Fruit fly (Drosophila melanogaster): ENCODE measurements around the gene Set.

Gene Set

DNA sequence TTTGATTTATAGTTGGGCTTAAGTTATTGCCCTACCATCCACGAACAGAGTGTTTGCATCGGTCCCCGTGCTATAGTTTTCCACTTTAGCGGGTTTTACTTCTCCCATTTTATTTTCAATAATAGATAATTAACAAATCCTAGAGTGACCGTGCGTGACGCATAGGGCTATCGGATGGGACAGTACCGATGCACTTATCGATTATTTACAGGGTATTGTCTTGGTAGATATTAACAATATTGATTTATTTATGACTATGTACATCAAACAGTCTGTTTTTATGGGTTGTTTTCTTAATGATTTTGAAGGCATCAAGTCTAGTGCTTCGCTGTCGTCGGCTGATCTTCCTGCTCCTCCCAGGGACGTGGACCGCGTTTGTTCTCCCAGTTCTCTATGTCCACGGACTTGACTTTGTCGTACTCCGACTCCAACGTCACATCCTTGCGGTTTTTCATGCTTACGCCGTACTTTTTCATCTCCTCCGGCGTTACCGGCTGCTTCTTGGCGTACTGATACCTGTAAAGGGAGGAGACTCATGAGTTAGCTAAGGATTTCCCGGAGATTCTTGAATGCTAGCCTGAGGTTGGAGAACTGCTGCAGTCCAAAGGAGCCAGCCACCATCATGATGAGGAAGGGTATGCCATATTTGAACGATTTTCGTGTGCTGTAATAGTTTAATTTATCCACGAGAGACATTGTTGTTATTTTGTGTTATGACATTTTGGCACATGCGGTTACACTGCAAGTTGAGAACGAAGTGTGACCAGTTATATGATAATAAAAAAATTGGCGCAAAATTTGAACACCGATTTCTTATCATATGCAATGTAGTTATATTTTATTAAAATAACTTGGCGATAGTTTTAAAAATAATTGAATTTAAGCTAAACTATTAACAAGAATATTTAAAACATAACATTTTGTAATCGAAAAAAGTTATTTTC lies 14.8 kb downstream of the Set start, which contains the start of the genes MRG15 and Tm1:
MRG15 (minus strand) TSS at position 184 of the 944 bp plus-strand sequence.
Tm1 (plus strand) TSS at position 295 of the 944 bp plus-strand sequence.
- TF ChIP-seq CG11723 (GFP tag; optimal IDR thresholded peaks at IDR 0.05) (no peak), CG34422 (GFP tag; IDR thresholded peaks at IDR 0.05) (peak; percentile 29; the same call in 1 of the 3 replicates), Atf6 (GFP tag; IDR thresholded peaks at IDR 0.05) (no peak), Xrp1 (GFP tag; IDR thresholded peaks at IDR 0.05) (no peak), lilli (GFP tag; optimal IDR thresholded peaks at IDR 0.05) (peak; percentile 32), dpn (GFP tag; optimal IDR thresholded peaks at IDR 0.05) (peak; percentile 0 to 22), CG2129 (GFP tag; IDR thresholded peaks at IDR 0.05; ENCODE audit: partially characterized antibody) (0 out of 2 replicates have a peak, but pooled peaks have one; percentile 19), CG18011 (GFP tag; optimal IDR thresholded peaks at IDR 0.05) (no peak), kay (GFP tag; optimal IDR thresholded peaks at IDR 0.05) (no peak), hb (GFP tag; IDR thresholded peaks at IDR 0.05; ENCODE audit: partially characterized antibody) (no peak), slbo (GFP tag; IDR thresholded peaks at IDR 0.05) (no peak), nom (GFP tag; optimal IDR thresholded peaks at IDR 0.05) (no peak), Adf1 (GFP tag; IDR thresholded peaks at IDR 0.05) (no peak), H15 (GFP tag; IDR thresholded peaks at IDR 0.05) (no peak), wdn (GFP tag; IDR thresholded peaks at IDR 0.05) (no peak), slou (GFP tag; optimal IDR thresholded peaks at IDR 0.05) (no peak), dati (GFP tag; IDR thresholded peaks at IDR 0.05) (no peak), HmgZ (tag; optimal IDR thresholded peaks at IDR 0.05) (peak; percentile 40), lmd (GFP tag; IDR thresholded peaks at IDR 0.05) (no peak), pb (GFP tag; optimal IDR thresholded peaks at IDR 0.05) (no peak), Fer1 (GFP tag; optimal IDR thresholded peaks at IDR 0.05) (peak; percentile 2), row (GFP tag; IDR thresholded peaks at IDR 0.05) (peak; percentile 39; the same call in 2 of the 3 replicates), CG12659 (GFP tag; optimal IDR thresholded peaks at IDR 0.05) (peak; percentile 17), CG10565 (GFP tag; optimal IDR thresholded peaks at IDR 0.05) (no peak), onecut (GFP tag; IDR thresholded peaks at IDR 0.05) (peak; percentile 84), BEAF-32 (GFP tag; optimal IDR thresholded peaks at IDR 0.05) (peak; percentile 78), CG10274 (GFP tag; optimal IDR thresholded peaks at IDR 0.05) (no peak), sens (GFP tag) (peak; percentile 79), pfk (GFP tag; optimal IDR thresholded peaks at IDR 0.05) (no peak), Fer3 (tag; optimal IDR thresholded peaks at IDR 0.05) (no peak), CG9932 (GFP tag; IDR thresholded peaks at IDR 0.05) (peak; percentile 33; the same call in 1 of the 2 replicates), CG11093 (GFP tag; IDR thresholded peaks at IDR 0.05) (no peak), ato (GFP tag; IDR thresholded peaks at IDR 0.05; ENCODE audit: partially characterized antibody) (peak; percentile 56), wek (GFP tag; optimal IDR thresholded peaks at IDR 0.05) (no peak), bcd (GFP tag; optimal IDR thresholded peaks at IDR 0.05) (no peak), croc (GFP tag; conservative IDR thresholded peaks at IDR 0.05) (no peak), CG34224 (GFP tag; IDR thresholded peaks at IDR 0.05; ENCODE audit: partially characterized antibody) (peak; percentile 54), Abd-B (GFP tag; optimal IDR thresholded peaks at IDR 0.05) (peak; percentile 28), ssp (GFP tag; IDR thresholded peaks at IDR 0.05) (no peak), al (GFP tag; IDR thresholded peaks at IDR 0.05) (no peak), CG13775 (GFP tag; optimal IDR thresholded peaks at IDR 0.05) (peak; percentile 23), Bgb (GFP tag; IDR thresholded peaks at IDR 0.05; ENCODE audit: partially characterized antibody) (peak; percentile 71), CG31365 (tag; optimal IDR thresholded peaks at IDR 0.05) (no peak), cad (GFP tag; optimal IDR thresholded peaks at IDR 0.05) (peak; percentile 55), CG1832 (GFP tag; optimal IDR thresholded peaks at IDR 0.05) (no peak), Hr3 (GFP tag; optimal IDR thresholded peaks at IDR 0.05) (no peak), gce (GFP tag; IDR thresholded peaks at IDR 0.05) (no peak), CG14860 (GFP tag; IDR thresholded peaks at IDR 0.05; ENCODE audit: partially characterized antibody) (peak; percentile 53; the same call in 2 of the 3 replicates)

All from whole organism, embryonic.